Worm (Caenorhabditis elegans): Measurements from ENCODE around the gene svh-1.
A peak's percentile ranks its signal among the peaks of the same experiment; 100 is the strongest.

Gene svh-1

DNA sequence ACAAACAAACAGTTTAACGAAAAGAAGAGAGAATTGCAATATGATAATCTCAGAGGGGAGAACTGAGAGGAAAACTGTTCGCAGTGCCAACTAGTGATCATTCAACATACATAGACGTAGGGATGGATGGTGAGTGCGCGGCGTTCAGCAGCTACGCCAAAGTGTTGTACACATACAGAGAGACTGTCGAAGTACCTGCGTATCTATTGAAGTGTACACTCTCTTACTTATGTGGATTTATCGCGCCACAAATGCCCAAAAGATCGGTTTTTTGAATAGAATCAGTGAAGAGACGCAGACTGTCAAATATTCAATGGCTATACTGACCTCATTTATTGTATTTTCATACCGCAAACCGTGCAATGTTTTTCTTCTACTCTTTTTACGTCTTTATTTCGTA, 36.1 kb upstream of the svh-1 start:
- TF ChIP-seq dve-1 (tag; optimal IDR thresholded peaks at IDR 0.05) (peak; percentile 25), ref-2 (tag; optimal IDR thresholded peaks at IDR 0.05) (peak; percentile 7), zip-5 (tag; optimal IDR thresholded peaks at IDR 0.05) (no peak)

DNA sequence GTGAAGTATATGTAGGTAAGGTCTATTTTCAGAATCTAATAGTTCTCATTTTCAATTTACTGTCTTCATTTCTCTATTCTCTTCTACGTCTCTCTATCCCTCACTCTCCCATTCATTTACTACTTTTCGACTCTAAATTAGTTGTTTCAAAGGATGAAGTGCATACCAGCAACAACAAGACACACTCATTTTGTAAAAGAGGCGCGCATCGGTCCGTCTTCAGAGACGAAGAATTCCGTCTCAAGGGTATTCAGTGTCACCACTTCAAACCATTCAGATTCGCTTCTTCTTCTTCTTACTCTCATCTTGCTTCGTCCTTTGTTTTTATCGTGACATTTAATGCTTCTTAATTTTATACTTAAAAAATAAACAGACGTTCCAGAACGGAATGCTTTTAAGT, 35.0 kb upstream of the svh-1 start:
- TF ChIP-seq hlh-6 (tag; optimal IDR thresholded peaks at IDR 0.05) = no peak

DNA sequence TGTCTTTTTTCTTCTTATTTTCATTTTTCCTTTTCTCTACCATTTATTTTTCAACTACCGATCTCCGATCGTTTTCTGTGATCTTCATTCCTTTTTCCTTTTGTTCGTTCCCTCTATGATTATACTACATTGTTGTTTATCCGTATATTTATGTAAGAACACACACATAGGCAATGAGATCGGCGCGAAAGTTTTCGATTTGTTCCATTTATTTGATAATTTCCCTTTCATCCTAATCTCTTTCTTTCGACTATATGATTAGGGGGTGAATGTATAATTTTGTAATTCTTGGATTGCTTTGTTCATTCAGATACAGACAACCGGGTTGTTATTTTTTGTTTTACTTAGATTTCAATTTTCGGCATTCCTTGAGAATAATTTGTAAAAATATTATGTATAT, 32.8 kb upstream of the svh-1 start:
- TF ChIP-seq ceh-2 (tag; optimal IDR thresholded peaks at IDR 0.05) (no peak), unc-42 (tag; optimal IDR thresholded peaks at IDR 0.05) (no peak), ceh-48 (tag; optimal IDR thresholded peaks at IDR 0.05) (no peak), lin-11 (tag; optimal IDR thresholded peaks at IDR 0.05) (no peak), ref-2 (tag; optimal IDR thresholded peaks at IDR 0.05) (no peak), odd-2 (tag; optimal IDR thresholded peaks at IDR 0.05) (no peak), pha-2 (tag; optimal IDR thresholded peaks at IDR 0.05) (no peak), ceh-9 (tag; optimal IDR thresholded peaks at IDR 0.05) (no peak)

DNA sequence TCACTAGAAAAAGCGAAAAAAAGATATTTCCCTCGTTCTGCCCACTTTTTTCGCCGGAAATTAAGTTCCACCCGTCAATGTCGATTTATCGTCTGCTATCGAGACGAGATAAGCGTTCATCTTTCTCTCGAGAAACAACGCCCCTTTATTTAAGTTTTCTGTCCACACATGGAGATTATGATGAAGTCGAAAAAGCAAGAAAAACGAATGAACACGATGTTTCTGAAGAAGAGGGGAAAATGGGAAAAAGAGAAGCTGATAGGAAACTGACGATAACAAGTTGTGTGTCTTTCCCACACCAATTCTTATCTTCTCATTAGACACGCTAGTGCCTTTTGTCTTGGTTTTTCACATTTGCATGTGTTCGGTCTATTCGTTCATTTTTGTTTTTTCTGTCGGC, 31.6 kb upstream of the svh-1 start:
- peak; percentile 48 for TF ChIP-seq elt-2 (tag; optimal IDR thresholded peaks at IDR 0.05)
- no peak for TF ChIP-seq unc-86 (tag; optimal IDR thresholded peaks at IDR 0.05)

DNA sequence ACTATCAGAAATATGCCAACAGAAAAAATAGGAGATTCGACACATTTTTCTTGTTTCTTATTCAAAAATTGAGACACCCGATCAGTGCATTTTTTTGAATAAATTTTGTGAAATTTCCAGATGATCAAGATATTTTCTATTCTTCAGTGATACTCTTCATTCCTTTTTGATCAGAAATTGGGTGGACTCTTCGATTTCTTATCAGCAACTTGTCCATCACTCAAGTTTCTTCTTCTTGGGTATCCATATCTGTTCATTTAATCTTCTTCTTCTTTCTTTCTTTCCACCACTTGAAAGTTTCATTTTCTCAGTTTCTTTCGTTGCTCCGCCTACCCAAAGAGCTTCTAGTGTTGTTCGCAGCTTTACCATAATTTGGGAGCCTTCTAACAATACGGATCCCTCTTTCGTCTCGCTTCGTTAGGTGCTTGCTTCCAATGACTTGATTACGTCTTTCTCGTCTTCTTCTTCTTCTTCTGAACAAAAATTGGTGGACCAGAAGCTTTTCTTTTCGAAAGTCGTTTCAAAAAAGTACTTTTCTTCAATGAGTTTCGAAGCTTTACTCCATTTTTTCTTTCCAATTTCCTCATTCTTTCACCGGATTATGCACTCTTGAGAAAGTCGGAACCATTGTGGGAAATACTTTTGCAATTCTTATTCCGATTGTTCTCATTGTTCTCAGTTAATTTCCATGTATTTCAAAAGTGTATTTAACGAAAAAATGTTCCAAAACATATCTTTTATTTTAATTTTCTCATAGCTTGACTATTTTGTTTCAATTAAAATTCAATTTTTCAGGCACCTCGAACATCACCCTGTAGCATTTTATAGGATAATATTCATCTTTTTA, 30.5 kb upstream of the svh-1 start, which contains the start of gene pct-1:
TSS of gene pct-1 (plus strand) at position 797 of the 847 bp plus-strand sequence.
- no peak for TF ChIP-seq ceh-48 (tag; optimal IDR thresholded peaks at IDR 0.05)
- TF ChIP-seq ceh-31 (tag; optimal IDR thresholded peaks at IDR 0.05) = peak; percentile 11
- TF ChIP-seq unc-42 (tag; optimal IDR thresholded peaks at IDR 0.05) = peak; percentile 5

DNA sequence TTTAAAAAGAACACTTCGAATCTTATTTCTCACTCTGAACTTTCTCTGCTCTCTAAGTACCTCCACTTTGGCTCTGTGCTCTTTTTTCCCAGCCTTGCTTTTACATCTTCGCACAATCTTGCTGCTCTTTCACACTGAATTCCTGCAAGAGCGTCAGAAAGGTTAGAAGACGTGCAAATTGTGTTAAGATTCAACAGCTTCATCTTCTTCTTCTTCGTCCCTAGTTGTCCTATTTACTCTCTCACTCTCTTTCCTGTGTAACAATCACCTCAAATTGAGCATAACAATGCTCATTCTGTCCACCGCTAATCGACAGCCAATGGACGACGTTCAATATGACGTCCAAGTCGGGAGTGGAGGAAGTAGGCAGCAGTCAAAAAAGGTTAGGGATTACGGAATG, 25.0 kb upstream of the svh-1 start:
- peak; percentile 81 for TF ChIP-seq unc-42 (tag; optimal IDR thresholded peaks at IDR 0.05)
- TF ChIP-seq ztf-16 (tag; optimal IDR thresholded peaks at IDR 0.05) = no peak
- no peak for TF ChIP-seq sdc-2 (tag; optimal IDR thresholded peaks at IDR 0.05)
- no peak for TF ChIP-seq ceh-22 (tag; optimal IDR thresholded peaks at IDR 0.05)
- TF ChIP-seq lim-6 (tag; optimal IDR thresholded peaks at IDR 0.05) = no peak
- no peak for TF ChIP-seq ceh-6 (GFP tag; optimal IDR thresholded peaks at IDR 0.05)
- TF ChIP-seq ceh-18 (tag; optimal IDR thresholded peaks at IDR 0.05) = no peak
- no peak for TF ChIP-seq rnt-1 (tag; optimal IDR thresholded peaks at IDR 0.05)
- TF ChIP-seq lin-11 (tag; optimal IDR thresholded peaks at IDR 0.05) = no peak
- no peak for TF ChIP-seq ets-4 (tag; optimal IDR thresholded peaks at IDR 0.05)
- no peak for TF ChIP-seq hlh-30 (tag; optimal IDR thresholded peaks at IDR 0.05; ENCODE audit: insufficient read depth)
- TF ChIP-seq che-1 (tag; optimal IDR thresholded peaks at IDR 0.05) = no peak
- peak; percentile 80 for TF ChIP-seq fkh-10 (GFP tag; optimal IDR thresholded peaks at IDR 0.05)

DNA sequence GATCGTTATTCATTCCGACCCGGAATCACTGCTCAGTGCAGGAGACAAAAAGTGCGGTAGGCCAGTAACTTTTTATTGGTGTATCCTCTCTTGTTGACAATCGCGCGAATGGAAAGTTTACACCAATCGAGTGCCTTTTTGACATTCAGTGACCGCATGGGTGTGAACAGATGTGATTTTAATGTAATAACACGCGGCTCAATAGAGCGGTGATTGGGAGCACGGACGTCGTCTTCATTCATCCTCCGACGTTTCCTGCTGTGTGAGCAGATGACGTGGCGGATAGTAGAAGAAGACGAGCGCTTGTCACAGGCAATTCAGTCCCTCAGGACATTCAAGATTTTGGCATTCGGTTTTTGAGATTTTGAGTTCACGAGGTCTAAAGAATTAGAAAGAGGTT, 23.8 kb upstream of the svh-1 start:
- no peak for TF ChIP-seq ceh-30 (tag; optimal IDR thresholded peaks at IDR 0.05)
- TF ChIP-seq ref-2 (tag; optimal IDR thresholded peaks at IDR 0.05) = peak; percentile 14
- TF ChIP-seq che-1 (tag; optimal IDR thresholded peaks at IDR 0.05) = no peak
- TF ChIP-seq hlh-15 (tag; optimal IDR thresholded peaks at IDR 0.05) = no peak
- TF ChIP-seq pha-2 (tag; optimal IDR thresholded peaks at IDR 0.05) = no peak
- TF ChIP-seq dmd-4 (tag; optimal IDR thresholded peaks at IDR 0.05; ENCODE audit: borderline replicate concordance) = no peak
- TF ChIP-seq ceh-6 (GFP tag; optimal IDR thresholded peaks at IDR 0.05) = no peak
- TF ChIP-seq F13H6.1 (tag; optimal IDR thresholded peaks at IDR 0.05) = no peak
- no peak for TF ChIP-seq nhr-232 (tag; optimal IDR thresholded peaks at IDR 0.05)
- peak; percentile 24 for TF ChIP-seq nfya-1 (tag; optimal IDR thresholded peaks at IDR 0.05)
- no peak for TF ChIP-seq unc-86 (tag; optimal IDR thresholded peaks at IDR 0.05)
- TF ChIP-seq ceh-31 (tag; optimal IDR thresholded peaks at IDR 0.05) = no peak
- no peak for TF ChIP-seq ttx-3 (tag; optimal IDR thresholded peaks at IDR 0.05)
- no peak for TF ChIP-seq ceh-45 (GFP tag; IDR thresholded peaks at IDR 0.05)
- TF ChIP-seq sox-4 (tag; optimal IDR thresholded peaks at IDR 0.05) = no peak
- TF ChIP-seq eyg-1 (tag; optimal IDR thresholded peaks at IDR 0.05) = no peak
- TF ChIP-seq lim-6 (tag; optimal IDR thresholded peaks at IDR 0.05) = no peak
- peak; percentile 65 for TF ChIP-seq unc-42 (tag; optimal IDR thresholded peaks at IDR 0.05)
- TF ChIP-seq pqm-1 (tag; optimal IDR thresholded peaks at IDR 0.05) = no peak

Measured in whole organism, late embryonic.